Worm (Caenorhabditis elegans) whole organism, midembryonic: Measurements from ENCODE around the gene EEED8.15.

ENCODE experiments used
- T22C8.4 ChIP-seq: fragments of 200-800 bp; sonication (Bioruptor generic); IDR thresholded peaks from 2 replicates; pipeline ENCODE4 v1.3.6; 2022; ENCODE audit warnings: missing genetic modification characterization, missing compliant biosample characterization
- cog-1 ChIP-seq: sonication (generic microtip); optimal IDR thresholded peaks from 2 replicates; lab custom pipeline; 2016; ENCODE audit warnings: missing genetic modification characterization, missing compliant biosample characterization
- flt-1 ChIP-seq: fragments of 200-800 bp; sonication (Bioruptor generic); IDR thresholded peaks from 2 replicates; pipeline ENCODE4 v1.3.6; 2022; ENCODE audit warnings: missing genetic modification characterization, missing compliant biosample characterization
- klf-2 ChIP-seq: fragments of 200-800 bp; sonication (Bioruptor generic); conservative IDR thresholded peaks from 2 replicates; pipeline ENCODE4 v1.3.6; 2022; ENCODE audit warnings: missing genetic modification reagents, missing genetic modification characterization, missing compliant biosample characterization
- med-1 ChIP-seq: sonication (generic microtip); optimal IDR thresholded peaks from 2 replicates; lab custom pipeline; 2017; ENCODE audit warnings: missing genetic modification characterization, mild to moderate bottlenecking, missing compliant biosample characterization, antibody characterized with exemption, missing genetic modification reagents; ENCODE audit not compliant: insufficient read depth
- ref-1 ChIP-seq: fragments of 200-800 bp; sonication (Bioruptor generic); conservative IDR thresholded peaks from 2 replicates; pipeline ENCODE4 v1.3.6; 2022; ENCODE audit warnings: missing genetic modification reagents, missing genetic modification characterization, missing compliant biosample characterization
- tab-1 ChIP-seq: fragments of 200-800 bp; sonication (Bioruptor generic); IDR thresholded peaks from 2 replicates; pipeline ENCODE4 v1.3.6; 2022; ENCODE audit warnings: missing genetic modification characterization, missing compliant biosample characterization
- ztf-23 ChIP-seq: fragments of 200-800 bp; sonication (Bioruptor generic); IDR thresholded peaks from 2 replicates; pipeline ENCODE4 v1.3.6; 2022; ENCODE audit warnings: missing genetic modification reagents, missing genetic modification characterization, missing compliant biosample characterization
- ztf-29 ChIP-seq: fragments of 200-800 bp; sonication (Bioruptor generic); IDR thresholded peaks from 2 replicates; pipeline ENCODE4 v1.3.6; 2022; ENCODE audit warnings: missing genetic modification reagents, missing genetic modification characterization, missing compliant biosample characterization

ce11 chrII:5447381-5447780, 28.4 kb downstream of the EEED8.15 start, which contains the start of gene cex-1:
- no peak for TF ChIP-seq flt-1 (GFP tag; lab: Robert Waterston, UW)
- no peak for TF ChIP-seq ztf-23 (GFP tag; lab: Robert Waterston, UW)
- TF ChIP-seq ztf-29, result no peak
- TF ChIP-seq med-1 (GFP tag; lab: Kevin White, UChicago), result no peak
- TF ChIP-seq T22C8.4 (GFP tag; lab: Robert Waterston, UW), result no peak
- no peak for TF ChIP-seq tab-1 (GFP tag; lab: Robert Waterston, UW)
- TF ChIP-seq cog-1 (tag; lab: Kevin White, UChicago), result no peak
- TF ChIP-seq klf-2, result no peak
- TF ChIP-seq ref-1 (GFP tag; lab: Robert Waterston, UW), result no peak
